Worm (Caenorhabditis elegans) whole organism, dauer: ENCODE results near the gene ife-1.
"Not testable (repeated sequence)": the region's sequence is repeated elsewhere in the genome, so short reads cannot be mapped to it uniquely, and the experiment has no call there.

Experiments used
- unc-62 ChIP-seq: sonication (generic microtip); optimal IDR thresholded peaks from 2 replicates; lab custom pipeline; 2017; ENCODE audit warnings: missing biosample characterization, missing genetic modification reagents, missing genetic modification characterization

ife-1 gene

DNA sequence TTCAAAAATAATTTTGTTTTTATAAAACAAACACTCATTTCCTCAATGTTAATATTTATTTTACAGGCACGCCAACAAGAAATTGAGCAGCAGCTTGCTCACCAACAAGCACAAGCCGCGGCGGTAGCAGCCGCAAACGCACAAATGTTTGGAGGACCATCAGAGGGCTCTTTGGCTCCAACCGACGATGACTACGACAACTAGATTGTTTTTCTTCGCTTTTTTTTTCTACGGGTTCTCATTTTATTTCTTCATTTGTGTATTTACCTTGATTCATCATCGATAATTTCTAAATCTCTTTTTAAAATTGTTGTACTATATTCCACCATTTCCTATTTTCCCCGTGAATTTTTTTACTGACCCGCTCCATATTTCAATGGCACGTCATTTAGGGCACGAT, at the start of gene ife-1:
ife-1 (plus strand) TSS at position 301 of the 400 bp plus-strand sequence.
- TF ChIP-seq unc-62 (GFP tag; lab: Kevin White, UChicago): no peak

DNA sequence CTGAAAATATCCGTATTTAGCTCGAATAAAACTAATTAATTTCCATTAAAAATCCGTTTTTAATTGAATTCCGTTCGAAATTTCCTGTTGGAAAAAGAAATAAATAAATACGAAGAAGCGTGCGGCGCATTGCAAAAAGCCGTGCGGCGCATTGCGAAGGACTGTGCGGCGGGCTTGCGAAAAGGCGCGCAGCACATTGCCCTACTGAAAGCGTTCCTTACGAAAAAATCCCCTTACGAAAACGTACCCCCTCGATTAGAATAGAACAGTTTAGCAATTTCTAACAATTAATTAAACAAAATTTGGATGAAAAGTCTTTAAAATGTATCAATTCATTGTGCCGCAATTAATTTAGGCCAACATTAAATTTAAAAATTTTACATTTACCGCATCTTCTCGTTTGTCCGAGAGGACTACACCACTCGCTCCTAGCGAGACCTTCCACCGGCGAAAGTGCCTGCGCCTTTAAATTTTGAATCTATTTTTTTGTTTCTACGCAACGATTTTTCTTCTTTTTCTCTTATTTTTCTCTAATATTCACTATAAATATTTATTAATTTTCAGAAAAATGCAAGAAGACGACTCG, 46.8 kb upstream of the ife-1 start, which contains the start of gene npp-18:
npp-18 (plus strand) TSS at position 565 of the 586 bp plus-strand sequence.
- TF ChIP-seq unc-62 (GFP tag; lab: Kevin White, UChicago): not testable (repeated sequence)

ce11 chrIII:13298722-13299431, 44.3 kb upstream of the ife-1 start, which contains the start of gene pgm-2:
Gene pgm-2, plus strand, starts transcription at chrIII:13299378.
- TF ChIP-seq unc-62 (GFP tag; lab: Kevin White, UChicago): no peak

- no peak for TF ChIP-seq unc-62 (GFP tag; lab: Kevin White, UChicago)
These were observed 41.2 kb upstream of the ife-1 start for ce11 chrIII:13301983-13302382.

- TF ChIP-seq unc-62 (GFP tag; lab: Kevin White, UChicago): no peak
These were observed 40.6 kb upstream of the ife-1 start for ce11 chrIII:13302578-13302977.

- TF ChIP-seq unc-62 (GFP tag; lab: Kevin White, UChicago): no peak
These were observed 37.7 kb upstream of the ife-1 start for ce11 chrIII:13305537-13305936.

ce11 chrIII:13307107-13307506, 36.1 kb upstream of the ife-1 start, which contains the start of the genes klp-19 and slc-36.1:
Gene klp-19, minus strand, starts transcription at chrIII:13307259.
Gene slc-36.1, plus strand, starts transcription at chrIII:13307502.
- no peak for TF ChIP-seq unc-62 (GFP tag; lab: Kevin White, UChicago)

- TF ChIP-seq unc-62 (GFP tag; lab: Kevin White, UChicago): no peak
These were observed 32.7 kb upstream of the ife-1 start for ce11 chrIII:13310552-13310951.

DNA sequence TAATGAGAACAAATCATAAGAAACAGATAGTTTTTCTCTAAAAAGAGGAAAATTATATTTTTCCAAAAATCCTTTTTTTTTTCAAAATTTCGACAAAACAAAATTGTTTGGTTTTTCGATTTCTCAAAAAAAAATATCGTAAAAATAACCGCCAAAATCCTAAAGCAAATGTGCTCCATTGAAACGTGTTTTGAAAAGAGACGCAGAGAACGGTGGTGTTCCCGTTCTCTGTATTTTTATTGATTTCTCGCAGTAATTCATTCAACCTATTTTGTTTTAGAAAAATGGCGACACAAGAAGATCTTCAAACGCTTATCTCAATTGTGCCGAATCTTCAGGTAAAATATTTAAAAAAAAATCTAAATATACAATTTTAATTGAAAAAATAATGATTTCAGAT, 29.4 kb upstream of the ife-1 start, which contains the start of gene Y43F4B.10:
Y43F4B.10 (plus strand) TSS at position 281 of the 400 bp plus-strand sequence.
- TF ChIP-seq unc-62 (GFP tag; lab: Kevin White, UChicago): no peak

ce11 chrIII:13314636-13315035, 28.6 kb upstream of the ife-1 start:
- TF ChIP-seq unc-62 (GFP tag; lab: Kevin White, UChicago): no peak

ce11 chrIII:13315071-13315470, 28.1 kb upstream of the ife-1 start, which contains the start of gene dph-7:
Gene dph-7, plus strand, starts transcription at chrIII:13315123.
- no peak for TF ChIP-seq unc-62 (GFP tag; lab: Kevin White, UChicago)

ce11 chrIII:13316935-13317334, 26.3 kb upstream of the ife-1 start:
- TF ChIP-seq unc-62 (GFP tag; lab: Kevin White, UChicago): no peak

DNA sequence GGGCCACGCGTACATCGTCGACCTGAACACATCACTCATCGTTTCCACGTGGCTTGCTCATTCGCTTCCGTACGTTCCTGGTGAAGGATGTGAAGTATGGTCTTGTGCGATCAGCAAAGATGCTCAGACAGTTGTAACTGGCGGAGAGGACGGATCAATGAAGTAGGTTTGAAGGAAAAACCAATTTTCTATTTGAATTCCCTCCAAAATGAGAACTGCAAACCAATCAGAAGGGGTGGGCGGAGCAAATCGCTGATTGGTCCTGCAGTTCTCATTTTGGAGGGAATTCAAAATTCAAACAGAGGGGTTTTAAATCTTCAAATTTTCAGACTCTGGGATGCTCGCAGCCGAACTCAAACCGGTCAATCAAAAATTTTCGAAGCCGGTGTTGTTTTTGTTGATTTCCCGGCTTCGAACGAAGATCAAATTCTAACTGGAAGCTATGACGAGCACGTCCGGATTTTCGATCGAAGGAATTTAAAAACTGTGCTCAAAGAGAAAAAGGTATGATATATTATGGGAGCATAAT, 25.8 kb upstream of the ife-1 start:
- no peak for TF ChIP-seq unc-62 (GFP tag; lab: Kevin White, UChicago)

DNA sequence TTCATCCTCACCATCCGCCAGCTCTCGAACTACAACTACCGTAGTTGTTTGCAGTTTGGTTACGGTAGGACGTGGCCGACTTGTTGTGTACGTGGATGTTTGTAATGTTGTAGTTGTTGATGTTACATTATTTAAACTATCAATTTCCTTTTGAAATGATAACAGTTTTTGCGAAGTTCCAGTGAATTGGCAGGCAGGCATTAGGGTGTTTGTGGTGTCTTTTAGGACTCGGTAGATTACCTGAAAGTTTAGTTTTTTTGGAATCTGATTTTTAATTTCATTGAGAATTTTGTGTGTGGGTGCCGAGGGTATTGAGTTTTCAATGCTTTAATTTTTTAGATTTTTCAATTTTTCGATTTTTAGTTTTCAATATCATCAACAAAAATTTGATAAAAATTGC, 20.6 kb upstream of the ife-1 start, which contains the start of gene F53A2.11:
F53A2.11 (minus strand) TSS at position 101 of the 400 bp plus-strand sequence.
- no peak for TF ChIP-seq unc-62 (GFP tag; lab: Kevin White, UChicago)

ce11 chrIII:13324739-13325138, 18.5 kb upstream of the ife-1 start, which contains the start of gene F53A2.1:
Gene F53A2.1, minus strand, starts transcription at chrIII:13324839.
- TF ChIP-seq unc-62 (GFP tag; lab: Kevin White, UChicago): no peak

- TF ChIP-seq unc-62 (GFP tag; lab: Kevin White, UChicago): no peak
These were observed 14.3 kb upstream of the ife-1 start for ce11 chrIII:13328911-13329310.
